Worm (Caenorhabditis elegans) whole organism, young adult: ENCODE results near the gene isw-1.

Experiments
- K11D2.4 ChIP-seq: fragments of 200-800 bp; sonication (Bioruptor generic); IDR thresholded peaks from 2 replicates; pipeline ENCODE4 v1.3.6; 2022; ENCODE audit warnings: missing genetic modification reagents, missing genetic modification characterization, missing compliant biosample characterization
- cebp-2 ChIP-seq: fragments of 200-800 bp; sonication (Bioruptor generic); IDR thresholded peaks from 2 replicates; pipeline ENCODE4 v1.3.6; 2022; ENCODE audit warnings: missing genetic modification characterization, missing compliant biosample characterization
- die-1 ChIP-seq: sonication (generic microtip); optimal IDR thresholded peaks from 2 replicates; lab custom pipeline; 2016; ENCODE audit warnings: missing genotype, mild to moderate bottlenecking, missing genetic modification characterization, missing compliant biosample characterization
- lsl-1 ChIP-seq: fragments of 200-800 bp; sonication (Bioruptor generic); optimal IDR thresholded peaks from 2 replicates; lab custom pipeline; 2018; ENCODE audit warnings: mild to moderate bottlenecking, missing genetic modification characterization, moderate library complexity, missing compliant biosample characterization
- madf-10 ChIP-seq: sonication (generic microtip); optimal IDR thresholded peaks from 2 replicates; lab custom pipeline; 2016; ENCODE audit warnings: mild to moderate bottlenecking, missing genetic modification characterization, missing compliant biosample characterization
- pbrm-1 ChIP-seq: fragments of 200-800 bp; sonication (Bioruptor generic); IDR thresholded peaks from 2 replicates; pipeline ENCODE4 v1.3.6; 2022; ENCODE audit warnings: missing genetic modification reagents, missing genetic modification characterization, missing compliant biosample characterization
- snpc-1.1 ChIP-seq: sonication (generic microtip); optimal IDR thresholded peaks from 2 replicates; lab custom pipeline; 2017; ENCODE audit warnings: missing genetic modification characterization, mild to moderate bottlenecking, missing compliant biosample characterization, antibody characterized with exemption, moderate library complexity, missing genotype, missing genetic modification reagents; ENCODE audit not compliant: insufficient read depth
- snpc-4 ChIP-seq, 5 experiments: fragments of 150-350 bp in 1 of 5; sonication (generic microtip) in 4 of 5; optimal IDR thresholded peaks; 2 replicates each; lab custom pipeline; 2014 to 2018; ENCODE audit warnings: missing genetic modification characterization in 5 of 5, missing biosample characterization in 3 of 5, antibody characterized with exemption in 2 of 5, mild to moderate bottlenecking in 2 of 5, missing compliant biosample characterization in 2 of 5, missing genotype in 2 of 5, moderate library complexity in 2 of 5, missing genetic modification reagents in 1 of 5
- unc-130 ChIP-seq: sonication (generic microtip); optimal IDR thresholded peaks from 2 replicates; lab custom pipeline; 2016; ENCODE audit warnings: missing genetic modification reagents, missing genetic modification characterization, missing compliant biosample characterization

ce11 chrIII:6734420-6734819 lies 24.5 kb upstream of the isw-1 start, which contains the start of gene Y102E9.3:
- TF ChIP-seq snpc-4 (GFP tag; optimal IDR thresholded peaks at IDR 0.05; lab: Kevin White, UChicago) (no peak), snpc-4 (tag; optimal IDR thresholded peaks at IDR 0.05; lab: Kevin White, UChicago) (no peak), lsl-1 (GFP tag; lab: Kevin White, UChicago) (no peak), unc-130 (GFP tag; lab: Kevin White, UChicago) (no peak), snpc-1.1 (tag; lab: Kevin White, UChicago) (no peak), pbrm-1 (GFP tag; lab: Robert Waterston, UW) (no peak), madf-10 (tag; lab: Kevin White, UChicago) (no peak), K11D2.4 (no peak), die-1 (tag; lab: Kevin White, UChicago) (no peak), cebp-2 (GFP tag; lab: Robert Waterston, UW) (no peak)
